Worm (Caenorhabditis elegans) whole organism, late embryonic: ENCODE results near the gene C24D10.6.

Experiments used
- F13H6.1 ChIP-seq: sonication (generic microtip); optimal IDR thresholded peaks from 2 replicates; lab custom pipeline; 2016; ENCODE audit warnings: missing genetic modification characterization, missing compliant biosample characterization
- K02D7.2 ChIP-seq: sonication (generic microtip); optimal IDR thresholded peaks from 2 replicates; lab custom pipeline; 2017; ENCODE audit warnings: mild to moderate bottlenecking, missing genetic modification characterization, missing compliant biosample characterization
- Y22D7AL.16 ChIP-seq: sonication (generic microtip); optimal IDR thresholded peaks from 2 replicates; lab custom pipeline; 2016; ENCODE audit warnings: missing genetic modification characterization, missing compliant biosample characterization
- ahr-1 ChIP-seq: sonication (generic microtip); optimal IDR thresholded peaks from 2 replicates; lab custom pipeline; 2016; ENCODE audit warnings: missing genetic modification characterization, missing compliant biosample characterization
- ama-1 ChIP-seq: fragments of 150-350 bp; optimal IDR thresholded peaks from 2 replicates; lab custom pipeline; 2014
- ceh-14 ChIP-seq: sonication (generic microtip); optimal IDR thresholded peaks from 2 replicates; lab custom pipeline; 2016; ENCODE audit warnings: missing genotype, missing genetic modification characterization, missing compliant biosample characterization
- ceh-18 ChIP-seq: sonication (generic microtip); optimal IDR thresholded peaks from 2 replicates; lab custom pipeline; 2016; ENCODE audit warnings: missing genetic modification characterization, missing compliant biosample characterization
- ceh-19 ChIP-seq: fragments of 200-800 bp; sonication (Bioruptor generic); optimal IDR thresholded peaks from 2 replicates; lab custom pipeline; 2018; ENCODE audit warnings: mild to moderate bottlenecking, missing genetic modification characterization, missing compliant biosample characterization
- ceh-22 ChIP-seq: sonication (generic microtip); optimal IDR thresholded peaks from 2 replicates; lab custom pipeline; 2017; ENCODE audit warnings: missing biosample characterization, missing genetic modification characterization
- ceh-30 ChIP-seq: fragments of 150-350 bp; optimal IDR thresholded peaks from 2 replicates; lab custom pipeline; 2014; ENCODE audit warnings: missing biosample characterization, missing genetic modification characterization
- ceh-31 ChIP-seq: sonication (generic microtip); optimal IDR thresholded peaks from 2 replicates; lab custom pipeline; 2016; ENCODE audit warnings: missing genetic modification characterization, missing compliant biosample characterization
- ceh-48 ChIP-seq: sonication (generic microtip); optimal IDR thresholded peaks from 2 replicates; lab custom pipeline; 2016; ENCODE audit warnings: missing genetic modification characterization, inconsistent platforms, missing compliant biosample characterization
- ceh-6 ChIP-seq: fragments of 200-800 bp; sonication (Bioruptor generic); optimal IDR thresholded peaks from 2 replicates; lab custom pipeline; 2018; ENCODE audit warnings: mild to moderate bottlenecking, missing genetic modification characterization, missing compliant biosample characterization
- ceh-9 ChIP-seq: sonication (generic microtip); optimal IDR thresholded peaks from 2 replicates; lab custom pipeline; 2016; ENCODE audit warnings: mild to moderate bottlenecking, missing genetic modification characterization, inconsistent platforms, missing compliant biosample characterization
- che-1 ChIP-seq: sonication (generic microtip); optimal IDR thresholded peaks from 2 replicates; lab custom pipeline; 2016; ENCODE audit warnings: mild to moderate bottlenecking, missing genetic modification characterization, missing compliant biosample characterization
- dmd-4 ChIP-seq: sonication (generic microtip); optimal IDR thresholded peaks from 2 replicates; lab custom pipeline; 2016; ENCODE audit warnings: borderline replicate concordance, missing genetic modification characterization, missing compliant biosample characterization
- elt-2 ChIP-seq: sonication (generic microtip); optimal IDR thresholded peaks from 2 replicates; lab custom pipeline; 2016; ENCODE audit warnings: missing genetic modification reagents, missing genetic modification characterization, missing compliant biosample characterization
- elt-4 ChIP-seq: sonication (generic microtip); optimal IDR thresholded peaks from 2 replicates; lab custom pipeline; 2016; ENCODE audit warnings: missing genetic modification characterization, missing compliant biosample characterization
- ets-4 ChIP-seq: sonication (generic microtip); optimal IDR thresholded peaks from 2 replicates; lab custom pipeline; 2016; ENCODE audit warnings: missing genetic modification characterization, missing compliant biosample characterization
- eyg-1 ChIP-seq: sonication (generic microtip); optimal IDR thresholded peaks from 2 replicates; lab custom pipeline; 2016; ENCODE audit warnings: missing genotype, missing genetic modification characterization, missing compliant biosample characterization
- fkh-6 ChIP-seq: sonication (generic microtip); optimal IDR thresholded peaks from 2 replicates; lab custom pipeline; 2016; ENCODE audit warnings: missing genetic modification characterization, missing compliant biosample characterization
- hlh-30 ChIP-seq: sonication (generic microtip); optimal IDR thresholded peaks from 2 replicates; lab custom pipeline; 2017; ENCODE audit warnings: antibody characterized with exemption, missing genetic modification characterization, missing compliant biosample characterization; ENCODE audit not compliant: insufficient read depth
- hlh-6 ChIP-seq: sonication (generic microtip); optimal IDR thresholded peaks from 2 replicates; lab custom pipeline; 2016; ENCODE audit warnings: missing genotype, missing genetic modification characterization, missing compliant biosample characterization
- madf-2 ChIP-seq: sonication (generic microtip); optimal IDR thresholded peaks from 2 replicates; lab custom pipeline; 2017; ENCODE audit warnings: missing genetic modification characterization, missing compliant biosample characterization
- mec-3 ChIP-seq: sonication (generic microtip); optimal IDR thresholded peaks from 2 replicates; lab custom pipeline; 2016; ENCODE audit warnings: borderline replicate concordance, missing genetic modification characterization, missing compliant biosample characterization
- nfya-1 ChIP-seq: sonication (generic microtip); optimal IDR thresholded peaks from 2 replicates; lab custom pipeline; 2017; ENCODE audit warnings: missing genetic modification characterization, mild to moderate bottlenecking, missing compliant biosample characterization, antibody characterized with exemption, moderate library complexity
- pag-3 ChIP-seq: sonication (generic microtip); optimal IDR thresholded peaks from 2 replicates; lab custom pipeline; 2016; ENCODE audit warnings: missing compliant biosample characterization, missing genetic modification characterization, borderline replicate concordance
- pax-1 ChIP-seq: fragments of 150-350 bp; optimal IDR thresholded peaks from 2 replicates; lab custom pipeline; 2014; ENCODE audit warnings: missing biosample characterization, missing genetic modification characterization
- pqm-1 ChIP-seq: sonication (generic microtip); optimal IDR thresholded peaks from 2 replicates; lab custom pipeline; 2016; ENCODE audit warnings: missing genetic modification characterization, missing compliant biosample characterization
- pros-1 ChIP-seq: fragments of 150-350 bp; optimal IDR thresholded peaks from 2 replicates; lab custom pipeline; 2014; ENCODE audit warnings: missing biosample characterization, missing genetic modification reagents, missing genetic modification characterization
- tbx-2 ChIP-seq: sonication (generic microtip); optimal IDR thresholded peaks from 2 replicates; lab custom pipeline; 2016; ENCODE audit warnings: missing genetic modification characterization, missing compliant biosample characterization
- tbx-7 ChIP-seq: sonication (generic microtip); optimal IDR thresholded peaks from 2 replicates; lab custom pipeline; 2016; ENCODE audit warnings: missing genotype, missing genetic modification characterization, missing compliant biosample characterization
- ttx-3 ChIP-seq: sonication (generic microtip); optimal IDR thresholded peaks from 2 replicates; lab custom pipeline; 2016; ENCODE audit warnings: missing genetic modification reagents, missing genetic modification characterization, missing compliant biosample characterization
- unc-3 ChIP-seq, 2 experiments: fragments of 200-800 bp in 1 of 2; sonication (Bioruptor generic) in 1 of 2; sonication (generic microtip) in 1 of 2; conservative IDR thresholded peaks in 1 of 2; optimal IDR thresholded peaks in 1 of 2; 2 replicates each; pipeline versions ENCODE4 v1.3.6 to Lab custom; 2016 to 2022; ENCODE audit warnings: missing compliant biosample characterization in 2 of 2, missing genetic modification characterization in 2 of 2, missing genetic modification reagents in 1 of 2
- unc-42 ChIP-seq: sonication (generic microtip); optimal IDR thresholded peaks from 2 replicates; lab custom pipeline; 2016; ENCODE audit warnings: missing genotype, missing genetic modification characterization, missing compliant biosample characterization
- ztf-16 ChIP-seq: sonication (generic microtip); optimal IDR thresholded peaks from 2 replicates; lab custom pipeline; 2017; ENCODE audit warnings: missing genetic modification characterization, missing compliant biosample characterization

C24D10.6 gene

ce11 chrIV:5209390-5209789 is 49.3 kb upstream of the C24D10.6 start, which contains the start of the genes Y59E9AL.36 and nbet-1 (continued):
- TF ChIP-seq ceh-18 (tag; lab: Kevin White, UChicago) (peak; percentile 59), ceh-9 (no peak), pax-1 (tag; lab: Kevin White, UChicago) (no peak), ceh-48 (peak; percentile 32), madf-2 (peak; percentile 17), ttx-3 (tag; lab: Kevin White, UChicago) (no peak), unc-3 (GFP tag; conservative IDR thresholded peaks at IDR 0.05; lab: Robert Waterston, UW) (0 out of 2 replicates have a peak, but pooled peaks have one; percentile 35), unc-3 (tag; optimal IDR thresholded peaks at IDR 0.05; lab: Kevin White, UChicago) (no peak), che-1 (tag; lab: Kevin White, UChicago) (peak; percentile 30), unc-42 (tag; lab: Kevin White, UChicago) (peak; percentile 73), tbx-2 (peak; percentile 71), hlh-30 (tag; lab: Kevin White, UChicago) (no peak), tbx-7 (tag; lab: Kevin White, UChicago) (no peak)

- no peak for TF ChIP-seq ceh-48
- no peak for TF ChIP-seq unc-42 (tag; lab: Kevin White, UChicago)
- no peak for TF ChIP-seq pqm-1 (tag; lab: Kevin White, UChicago)
Measured at ce11 chrIV:5206716-5207115, 46.7 kb upstream of the C24D10.6 start.

ce11 chrIV:5204573-5204972 is 44.5 kb upstream of the C24D10.6 start, which contains the start of gene tni-4:
TSS of gene tni-4 (plus strand) at chrIV:5204591.
- TF ChIP-seq ahr-1, result no peak
- no peak for TF ChIP-seq ama-1 (lab: Kevin White, UChicago)
- no peak for TF ChIP-seq elt-2 (tag; lab: Kevin White, UChicago)
- no peak for TF ChIP-seq ets-4 (tag; lab: Kevin White, UChicago)
- TF ChIP-seq ztf-16 (tag; lab: Kevin White, UChicago), result no peak
- no peak for TF ChIP-seq madf-2
- TF ChIP-seq hlh-6 (tag; lab: Kevin White, UChicago), result no peak
- no peak for TF ChIP-seq elt-4
- TF ChIP-seq nfya-1 (tag; lab: Kevin White, UChicago), result no peak
- no peak for TF ChIP-seq ceh-6 (GFP tag; lab: Kevin White, UChicago)
- no peak for TF ChIP-seq pqm-1 (tag; lab: Kevin White, UChicago)
- TF ChIP-seq K02D7.2 (tag; lab: Kevin White, UChicago), result no peak
- TF ChIP-seq unc-42 (tag; lab: Kevin White, UChicago), result no peak
- TF ChIP-seq pag-3 (tag; lab: Kevin White, UChicago), result no peak
- TF ChIP-seq mec-3 (tag; lab: Kevin White, UChicago), result no peak
- no peak for TF ChIP-seq pax-1 (tag; lab: Kevin White, UChicago)
- TF ChIP-seq ceh-19 (GFP tag; lab: Kevin White, UChicago), result no peak
- no peak for TF ChIP-seq fkh-6
- no peak for TF ChIP-seq ceh-18 (tag; lab: Kevin White, UChicago)

ce11 chrIV:5202575-5202974 is 42.5 kb upstream of the C24D10.6 start:
- TF ChIP-seq pros-1 (no peak), Y22D7AL.16 (no peak), ceh-14 (tag; lab: Kevin White, UChicago) (no peak), ets-4 (tag; lab: Kevin White, UChicago) (no peak), ceh-6 (GFP tag; lab: Kevin White, UChicago) (no peak), ceh-30 (no peak), dmd-4 (tag; lab: Kevin White, UChicago) (no peak), pqm-1 (tag; lab: Kevin White, UChicago) (no peak)

ce11 chrIV:5200813-5201212 is 40.8 kb upstream of the C24D10.6 start:
- TF ChIP-seq hlh-6 (tag; lab: Kevin White, UChicago) (no peak), Y22D7AL.16 (no peak), unc-42 (tag; lab: Kevin White, UChicago) (no peak), ceh-31 (tag; lab: Kevin White, UChicago) (no peak), ceh-22 (tag; lab: Kevin White, UChicago) (no peak), eyg-1 (tag; lab: Kevin White, UChicago) (no peak), fkh-6 (no peak), ahr-1 (no peak), F13H6.1 (tag; lab: Kevin White, UChicago) (no peak), ceh-9 (no peak)
